Fruit fly (Drosophila melanogaster): Measurements from ENCODE around the gene RNaseX25.

The RNaseX25 gene

DNA sequence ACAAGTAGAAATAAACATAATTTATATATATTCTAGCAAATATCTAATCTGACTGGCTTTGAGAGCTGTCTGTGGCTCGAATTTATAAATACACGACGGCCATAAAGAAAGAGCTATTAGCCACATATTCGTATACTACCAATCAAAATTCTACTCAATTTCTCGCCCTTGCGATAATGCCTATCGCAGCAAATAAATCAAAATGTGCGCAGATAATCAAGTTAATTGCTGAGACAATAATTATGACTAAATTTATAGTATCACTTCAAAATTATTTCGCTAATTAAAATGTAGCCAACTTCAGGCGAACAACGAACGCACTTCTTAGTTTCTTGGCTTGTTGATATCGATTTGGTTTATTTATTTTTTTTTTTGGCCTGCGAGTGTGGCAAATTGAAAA is 18.5 kb upstream of the RNaseX25 start (continued):
- TF ChIP-seq CG17612 (GFP tag; IDR thresholded peaks at IDR 0.05), result no peak
- TF ChIP-seq CG34376 (GFP tag; optimal IDR thresholded peaks at IDR 0.05), result peak; percentile 90
- TF ChIP-seq CG18619 (GFP tag; optimal IDR thresholded peaks at IDR 0.05), result no peak
- peak; percentile 10 for TF ChIP-seq CG2678 (tag; optimal IDR thresholded peaks at IDR 0.05)
- TF ChIP-seq grn (GFP tag; optimal IDR thresholded peaks at IDR 0.05), result peak; percentile 89
- peak; percentile 66 for TF ChIP-seq Vsx1 (GFP tag; optimal IDR thresholded peaks at IDR 0.05)
- peak; percentile 16 for TF ChIP-seq lbe (GFP tag; optimal IDR thresholded peaks at IDR 0.05)
- TF ChIP-seq corto (GFP tag; optimal IDR thresholded peaks at IDR 0.05), result peak; percentile 23
- TF ChIP-seq GATAe (GFP tag; conservative IDR thresholded peaks at IDR 0.05), result 0 out of 2 replicates have a peak, but pooled peaks have one; percentile 16

DNA sequence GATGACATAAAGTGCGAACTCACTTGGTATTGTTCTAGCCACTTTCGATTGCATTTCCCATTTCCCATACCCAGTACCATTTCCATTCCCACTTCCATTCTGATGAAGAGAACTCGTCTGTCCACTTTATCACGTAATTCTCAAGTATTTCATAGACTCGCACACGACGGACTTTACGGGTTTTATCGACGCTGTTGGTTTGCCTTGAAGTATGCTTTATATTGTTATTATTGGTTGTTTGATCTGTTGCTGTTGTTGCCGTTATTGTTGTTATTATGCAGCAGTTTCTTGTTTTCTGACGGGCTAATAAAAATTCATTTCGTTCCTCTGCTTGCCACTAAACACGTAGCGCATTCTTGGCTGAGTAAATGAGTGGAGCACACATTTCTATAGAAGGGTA is 17.8 kb upstream of the RNaseX25 start:
- TF ChIP-seq Pdp1 (GFP tag; optimal IDR thresholded peaks at IDR 0.05) (peak in 1 of 2 experiments; percentile 21), H15 (GFP tag; IDR thresholded peaks at IDR 0.05) (0 out of 3 replicates have a peak, but pooled peaks have one; percentile 12), CG31388 (GFP tag; optimal IDR thresholded peaks at IDR 0.05) (no peak), sd (tag; optimal IDR thresholded peaks at IDR 0.05) (peak; percentile 33), Ets65A (GFP tag) (peak; percentile 12), CG4854 (GFP tag; optimal IDR thresholded peaks at IDR 0.05) (no peak), Optix (GFP tag; IDR thresholded peaks at IDR 0.05) (no peak), lmd (GFP tag; IDR thresholded peaks at IDR 0.05) (no peak), CG6791 (GFP tag; IDR thresholded peaks at IDR 0.05; ENCODE audit: partially characterized antibody) (peak; percentile 62; the same call in 1 of the 3 replicates), ERR (GFP tag; optimal IDR thresholded peaks at IDR 0.05) (no peak), CG10274 (GFP tag; optimal IDR thresholded peaks at IDR 0.05) (peak; percentile 13), unc-4 (GFP tag; IDR thresholded peaks at IDR 0.05; ENCODE audit: partially characterized antibody) (no peak), CG8290 (GFP tag; optimal IDR thresholded peaks at IDR 0.05) (peak; percentile 91), CG8290 (tag; optimal IDR thresholded peaks at IDR 0.05) (peak in 1 of 2 experiments; percentile 45), sisA (GFP tag; IDR thresholded peaks at IDR 0.05) (no peak), CG2199 (GFP tag; IDR thresholded peaks at IDR 0.05) (peak; percentile 83; the same call in 1 of the 3 replicates), CG4404 (GFP tag; IDR thresholded peaks at IDR 0.05) (no peak)

DNA sequence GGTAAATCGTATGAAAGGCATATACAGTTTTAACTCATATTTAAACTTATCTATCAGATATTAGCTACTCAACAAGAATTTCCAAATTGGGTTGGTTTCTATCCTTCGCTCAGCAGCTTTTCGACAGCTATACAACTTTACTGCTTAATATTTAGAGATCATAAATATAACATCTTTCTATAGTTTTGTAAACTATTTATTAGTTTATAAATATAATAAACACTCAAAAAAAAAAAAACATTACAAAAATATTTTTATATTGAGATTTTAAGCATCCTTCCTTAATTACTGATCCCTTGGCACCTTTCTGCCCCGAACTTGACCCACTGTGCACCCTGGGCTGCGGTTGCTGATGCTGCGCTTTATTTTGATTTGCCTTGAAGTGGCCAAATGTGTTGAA is 17.4 kb upstream of the RNaseX25 start:
- peak; percentile 7; the same call in 1 of the 2 replicates for TF ChIP-seq lmd (GFP tag; IDR thresholded peaks at IDR 0.05)
- TF ChIP-seq CG12155 (GFP tag; optimal IDR thresholded peaks at IDR 0.05), result no peak
- no peak for TF ChIP-seq sob (GFP tag; IDR thresholded peaks at IDR 0.05)
- TF ChIP-seq CG31365 (tag; optimal IDR thresholded peaks at IDR 0.05), result no peak
- no peak for TF ChIP-seq gcm2 (GFP tag; optimal IDR thresholded peaks at IDR 0.05)
- TF ChIP-seq Hr3 (GFP tag; optimal IDR thresholded peaks at IDR 0.05), result peak; percentile 6
- TF ChIP-seq CG7745 (tag; optimal IDR thresholded peaks at IDR 0.05), result no peak
- TF ChIP-seq Dip2 (GFP tag; IDR thresholded peaks at IDR 0.05), result no peak
- TF ChIP-seq Hr39 (optimal IDR thresholded peaks at IDR 0.05), result no peak
- TF ChIP-seq CG10274 (GFP tag; optimal IDR thresholded peaks at IDR 0.05), result no peak
- TF ChIP-seq CG34422 (GFP tag; IDR thresholded peaks at IDR 0.05), result no peak
- no peak for TF ChIP-seq en (GFP tag; optimal IDR thresholded peaks at IDR 0.05)
- TF ChIP-seq CG30403 (GFP tag; optimal IDR thresholded peaks at IDR 0.05), result peak; percentile 11
- no peak for TF ChIP-seq fru (optimal IDR thresholded peaks at IDR 0.05)
- no peak for TF ChIP-seq Rfx (GFP tag; IDR thresholded peaks at IDR 0.05)
- TF ChIP-seq Lim3 (GFP tag; IDR thresholded peaks at IDR 0.05), result no peak
- TF ChIP-seq Lhr (GFP tag; optimal IDR thresholded peaks at IDR 0.05), result no peak
- TF ChIP-seq sima (GFP tag; optimal IDR thresholded peaks at IDR 0.05), result no peak
- TF ChIP-seq sqz (GFP tag; optimal IDR thresholded peaks at IDR 0.05), result no peak
- TF ChIP-seq dmrt99B (tag; optimal IDR thresholded peaks at IDR 0.05), result peak; percentile 42
- TF ChIP-seq CG1602 (GFP tag; optimal IDR thresholded peaks at IDR 0.05), result peak; percentile 4
- no peak for TF ChIP-seq D (optimal IDR thresholded peaks at IDR 0.05)
- peak; percentile 48 for TF ChIP-seq D (GFP tag; optimal IDR thresholded peaks at IDR 0.05)
- TF ChIP-seq CG6791 (GFP tag; IDR thresholded peaks at IDR 0.05; ENCODE audit: partially characterized antibody), result no peak
- TF ChIP-seq CG12391 (tag; optimal IDR thresholded peaks at IDR 0.05), result peak; percentile 36
- no peak for TF ChIP-seq unpg (GFP tag; optimal IDR thresholded peaks at IDR 0.05)
- 0 out of 2 replicates have a peak, but pooled peaks have one; percentile 39 for TF ChIP-seq CG6689 (GFP tag; IDR thresholded peaks at IDR 0.05)
- TF ChIP-seq CG16815 (GFP tag; optimal IDR thresholded peaks at IDR 0.05), result peak; percentile 73

Measured in whole organism, embryonic.